Worm (Caenorhabditis elegans): ENCODE data around the gene lat-1.

lat-1 gene

ce11 chrII:8951270-8951669 lies 54.6 kb downstream of the lat-1 start:
- TF ChIP-seq T22C8.4 (GFP tag; IDR thresholded peaks at IDR 0.05) (no peak), ztf-29 (GFP tag; IDR thresholded peaks at IDR 0.05) (no peak), cog-1 (tag; optimal IDR thresholded peaks at IDR 0.05) (no peak), med-1 (GFP tag; optimal IDR thresholded peaks at IDR 0.05; ENCODE audit: insufficient read depth) (no peak), flt-1 (GFP tag; IDR thresholded peaks at IDR 0.05) (no peak), klf-2 (GFP tag; conservative IDR thresholded peaks at IDR 0.05) (no peak), ztf-23 (GFP tag; IDR thresholded peaks at IDR 0.05) (no peak), ref-1 (GFP tag; conservative IDR thresholded peaks at IDR 0.05) (no peak), tab-1 (GFP tag; IDR thresholded peaks at IDR 0.05) (no peak)

ce11 chrII:8953703-8954102 lies 57.1 kb downstream of the lat-1 start:
- TF ChIP-seq ztf-23 (GFP tag; IDR thresholded peaks at IDR 0.05) (no peak), flt-1 (GFP tag; IDR thresholded peaks at IDR 0.05) (no peak), cog-1 (tag; optimal IDR thresholded peaks at IDR 0.05) (no peak), T22C8.4 (GFP tag; IDR thresholded peaks at IDR 0.05) (no peak), klf-2 (GFP tag; conservative IDR thresholded peaks at IDR 0.05) (no peak), med-1 (GFP tag; optimal IDR thresholded peaks at IDR 0.05; ENCODE audit: insufficient read depth) (no peak), tab-1 (GFP tag; IDR thresholded peaks at IDR 0.05) (no peak), ref-1 (GFP tag; conservative IDR thresholded peaks at IDR 0.05) (no peak), ztf-29 (GFP tag; IDR thresholded peaks at IDR 0.05) (no peak)

ce11 chrII:8956896-8957295 lies 60.3 kb downstream of the lat-1 start:
- TF ChIP-seq ref-1 (GFP tag; conservative IDR thresholded peaks at IDR 0.05): no peak
- TF ChIP-seq tab-1 (GFP tag; IDR thresholded peaks at IDR 0.05): no peak
- no peak for TF ChIP-seq klf-2 (GFP tag; conservative IDR thresholded peaks at IDR 0.05)
- no peak for TF ChIP-seq flt-1 (GFP tag; IDR thresholded peaks at IDR 0.05)
- no peak for TF ChIP-seq med-1 (GFP tag; optimal IDR thresholded peaks at IDR 0.05; ENCODE audit: insufficient read depth)
- TF ChIP-seq ztf-23 (GFP tag; IDR thresholded peaks at IDR 0.05): no peak
- TF ChIP-seq T22C8.4 (GFP tag; IDR thresholded peaks at IDR 0.05): no peak
- no peak for TF ChIP-seq cog-1 (tag; optimal IDR thresholded peaks at IDR 0.05)
- no peak for TF ChIP-seq ztf-29 (GFP tag; IDR thresholded peaks at IDR 0.05)

Data from whole organism, midembryonic.